Worm (Caenorhabditis elegans) whole organism, L2 larva: Measurements from ENCODE around the gene Y71H2AM.3.

ENCODE experiments used
- C34F6.9 ChIP-seq: fragments of 150-350 bp; optimal IDR thresholded peaks from 2 replicates; lab custom pipeline; 2014; ENCODE audit warnings: missing biosample characterization, missing genetic modification characterization
- F13H6.1 ChIP-seq: sonication (generic microtip); optimal IDR thresholded peaks from 2 replicates; lab custom pipeline; 2016; ENCODE audit warnings: missing genetic modification characterization, missing compliant biosample characterization
- R02D3.7 ChIP-seq: fragments of 150-350 bp; optimal IDR thresholded peaks from 2 replicates; lab custom pipeline; 2014; ENCODE audit warnings: missing biosample characterization, missing genetic modification characterization
- Y55F3AM.14 ChIP-seq: fragments of 200-800 bp; sonication (Bioruptor generic); optimal IDR thresholded peaks from 2 replicates; lab custom pipeline; 2018; ENCODE audit warnings: mild to moderate bottlenecking, missing genetic modification characterization, missing compliant biosample characterization
- alr-1 ChIP-seq: fragments of 150-350 bp; optimal IDR thresholded peaks from 2 replicates; lab custom pipeline; 2014; ENCODE audit warnings: missing biosample characterization, missing genetic modification characterization
- aly-2 ChIP-seq: fragments of 150-350 bp; optimal IDR thresholded peaks from 2 replicates; lab custom pipeline; 2014; ENCODE audit warnings: missing biosample characterization, missing genetic modification characterization
- ama-1 ChIP-seq: fragments of 150-350 bp; optimal IDR thresholded peaks from 2 replicates; lab custom pipeline; 2018; ENCODE audit warnings: inconsistent platforms
- blmp-1 ChIP-seq: sonication (generic microtip); optimal IDR thresholded peaks from 2 replicates; lab custom pipeline; 2017; ENCODE audit warnings: missing genetic modification characterization, mild to moderate bottlenecking, missing compliant biosample characterization, antibody characterized with exemption, moderate library complexity; ENCODE audit not compliant: insufficient read depth
- ceh-16 ChIP-seq: fragments of 150-350 bp; optimal IDR thresholded peaks from 2 replicates; lab custom pipeline; 2014; ENCODE audit warnings: missing biosample characterization, missing genetic modification characterization
- ceh-82 ChIP-seq: fragments of 150-350 bp; optimal IDR thresholded peaks from 2 replicates; lab custom pipeline; 2014; ENCODE audit warnings: missing biosample characterization, missing genetic modification characterization
- crh-2 ChIP-seq: sonication (generic microtip); optimal IDR thresholded peaks from 2 replicates; lab custom pipeline; 2017; ENCODE audit warnings: missing biosample characterization, missing genetic modification characterization
- dmd-4 ChIP-seq: sonication (generic microtip); optimal IDR thresholded peaks from 2 replicates; lab custom pipeline; 2017; ENCODE audit warnings: missing biosample characterization, missing genetic modification characterization
- egl-27 ChIP-seq: sonication (generic microtip); optimal IDR thresholded peaks from 3 replicates; lab custom pipeline; 2017; ENCODE audit warnings: missing biosample characterization, missing genetic modification reagents, missing genetic modification characterization
- elt-1 ChIP-seq: fragments of 150-350 bp; optimal IDR thresholded peaks from 2 replicates; lab custom pipeline; 2014; ENCODE audit warnings: missing biosample characterization, missing genetic modification characterization
- elt-3 ChIP-seq: sonication (generic microtip); optimal IDR thresholded peaks from 2 replicates; lab custom pipeline; 2017; ENCODE audit warnings: missing biosample characterization, missing genetic modification characterization
- fos-1 ChIP-seq: fragments of 150-350 bp; optimal IDR thresholded peaks from 2 replicates; lab custom pipeline; 2014; ENCODE audit warnings: missing biosample characterization, missing genetic modification characterization
- gmeb-1 ChIP-seq: fragments of 150-350 bp; optimal IDR thresholded peaks from 2 replicates; lab custom pipeline; 2014; ENCODE audit warnings: missing biosample characterization, missing genetic modification characterization
- lin-11 ChIP-seq: fragments of 150-350 bp; sonication (generic microtip); optimal IDR thresholded peaks from 2 replicates; lab custom pipeline; 2014; ENCODE audit warnings: missing biosample characterization, missing genetic modification characterization, inconsistent platforms, mixed read lengths
- lin-13 ChIP-seq: fragments of 150-350 bp; optimal IDR thresholded peaks from 2 replicates; lab custom pipeline; 2014; ENCODE audit warnings: missing biosample characterization, missing genetic modification reagents, missing genetic modification characterization
- lin-39 ChIP-seq: fragments of 150-350 bp; optimal IDR thresholded peaks from 2 replicates; lab custom pipeline; 2014; ENCODE audit warnings: missing biosample characterization, missing genetic modification reagents, missing genetic modification characterization
- lsy-2 ChIP-seq, 2 experiments: fragments of 150-350 bp in 1 of 2; sonication (generic microtip) in 1 of 2; optimal IDR thresholded peaks; 2 replicates each; lab custom pipeline; 2014 to 2017; ENCODE audit warnings: missing biosample characterization in 2 of 2, missing genetic modification characterization in 2 of 2
- mab-5 ChIP-seq: fragments of 150-350 bp; optimal IDR thresholded peaks from 2 replicates; lab custom pipeline; 2014; ENCODE audit warnings: missing biosample characterization, missing genetic modification characterization
- mbf-1 ChIP-seq: sonication (generic microtip); optimal IDR thresholded peaks from 2 replicates; lab custom pipeline; 2017; ENCODE audit warnings: missing biosample characterization, missing genetic modification characterization
- mdl-1 ChIP-seq, 2 experiments: fragments of 150-350 bp in 1 of 2; sonication (generic microtip) in 1 of 2; optimal IDR thresholded peaks; 2 replicates each; lab custom pipeline; 2017; ENCODE audit warnings: missing biosample characterization in 2 of 2, missing genetic modification characterization in 2 of 2
- nhr-10 ChIP-seq: sonication (generic microtip); optimal IDR thresholded peaks from 2 replicates; lab custom pipeline; 2017; ENCODE audit warnings: missing biosample characterization, missing genetic modification characterization
- nhr-11 ChIP-seq: fragments of 150-350 bp; optimal IDR thresholded peaks from 2 replicates; lab custom pipeline; 2014; ENCODE audit warnings: missing biosample characterization, missing genetic modification characterization
- nhr-12 ChIP-seq: fragments of 150-350 bp; optimal IDR thresholded peaks from 2 replicates; lab custom pipeline; 2014; ENCODE audit warnings: missing biosample characterization, missing genetic modification characterization
- nhr-129 ChIP-seq: fragments of 150-350 bp; optimal IDR thresholded peaks from 2 replicates; lab custom pipeline; 2014; ENCODE audit warnings: missing biosample characterization, missing genetic modification characterization
- nhr-21 ChIP-seq: fragments of 150-350 bp; optimal IDR thresholded peaks from 2 replicates; lab custom pipeline; 2014; ENCODE audit warnings: missing biosample characterization, missing genetic modification characterization
- nhr-23 ChIP-seq: fragments of 150-350 bp; optimal IDR thresholded peaks from 2 replicates; lab custom pipeline; 2014; ENCODE audit warnings: missing biosample characterization, missing genetic modification reagents, missing genetic modification characterization
- nhr-237 ChIP-seq: fragments of 150-350 bp; optimal IDR thresholded peaks from 2 replicates; lab custom pipeline; 2014; ENCODE audit warnings: missing biosample characterization, missing genetic modification characterization
- nhr-25 ChIP-seq: fragments of 150-350 bp; sonication (generic microtip); optimal IDR thresholded peaks from 3 replicates; lab custom pipeline; 2014; ENCODE audit warnings: missing biosample characterization, missing genetic modification characterization
- nhr-6 ChIP-seq: fragments of 150-350 bp; optimal IDR thresholded peaks from 2 replicates; lab custom pipeline; 2014; ENCODE audit warnings: missing biosample characterization, missing genetic modification characterization
- nhr-77 ChIP-seq: fragments of 150-350 bp; optimal IDR thresholded peaks from 2 replicates; lab custom pipeline; 2014; ENCODE audit warnings: missing biosample characterization, missing genetic modification characterization
- peb-1 ChIP-seq: fragments of 150-350 bp; optimal IDR thresholded peaks from 2 replicates; lab custom pipeline; 2014; ENCODE audit warnings: missing biosample characterization, missing genetic modification characterization
- sem-4 ChIP-seq: fragments of 150-350 bp; optimal IDR thresholded peaks from 2 replicates; lab custom pipeline; 2014; ENCODE audit warnings: missing biosample characterization, missing genetic modification reagents, missing genetic modification characterization
- skn-1 ChIP-seq: sonication (generic microtip); optimal IDR thresholded peaks from 2 replicates; lab custom pipeline; 2017; ENCODE audit warnings: missing biosample characterization, missing genetic modification characterization
- sma-3 ChIP-seq: sonication (generic microtip); optimal IDR thresholded peaks from 2 replicates; lab custom pipeline; 2016; ENCODE audit warnings: missing genetic modification reagents, missing genetic modification characterization, missing compliant biosample characterization
- sma-9 ChIP-seq, 2 experiments: fragments of 150-350 bp in 1 of 2; sonication (generic microtip) in 1 of 2; optimal IDR thresholded peaks; 2 replicates each; lab custom pipeline; 2014 to 2016; ENCODE audit warnings: missing genetic modification characterization in 2 of 2, mild to moderate bottlenecking in 1 of 2, missing biosample characterization in 1 of 2, missing compliant biosample characterization in 1 of 2, missing genetic modification reagents in 1 of 2, moderate library complexity in 1 of 2
- snpc-4 ChIP-seq: fragments of 150-350 bp; optimal IDR thresholded peaks from 2 replicates; lab custom pipeline; 2014; ENCODE audit warnings: missing biosample characterization, missing genetic modification characterization
- unc-39 ChIP-seq: fragments of 150-350 bp; optimal IDR thresholded peaks from 2 replicates; lab custom pipeline; 2014; ENCODE audit warnings: missing biosample characterization, missing genetic modification characterization
- unc-55 ChIP-seq: fragments of 150-350 bp; sonication (generic microtip); optimal IDR thresholded peaks from 3 replicates; lab custom pipeline; 2014; ENCODE audit warnings: missing biosample characterization, missing genetic modification reagents, missing genetic modification characterization
- unc-62 ChIP-seq: fragments of 150-350 bp; optimal IDR thresholded peaks from 2 replicates; lab custom pipeline; 2014; ENCODE audit warnings: missing biosample characterization, missing genetic modification reagents, missing genetic modification characterization
- zag-1 ChIP-seq: fragments of 150-350 bp; optimal IDR thresholded peaks from 2 replicates; lab custom pipeline; 2014; ENCODE audit warnings: missing biosample characterization, missing genetic modification characterization
- ztf-11 ChIP-seq: sonication (generic microtip); optimal IDR thresholded peaks from 2 replicates; lab custom pipeline; 2017; ENCODE audit warnings: missing biosample characterization, missing genetic modification characterization

Y71H2AM.3 gene

ce11 chrIII:2780283-2780682 is 24.9 kb upstream of the Y71H2AM.3 start (continued):
- no peak for TF ChIP-seq unc-39
- no peak for TF ChIP-seq elt-3 (tag; lab: Kevin White, UChicago)
- TF ChIP-seq, all 48 proteins: peak for 4

DNA sequence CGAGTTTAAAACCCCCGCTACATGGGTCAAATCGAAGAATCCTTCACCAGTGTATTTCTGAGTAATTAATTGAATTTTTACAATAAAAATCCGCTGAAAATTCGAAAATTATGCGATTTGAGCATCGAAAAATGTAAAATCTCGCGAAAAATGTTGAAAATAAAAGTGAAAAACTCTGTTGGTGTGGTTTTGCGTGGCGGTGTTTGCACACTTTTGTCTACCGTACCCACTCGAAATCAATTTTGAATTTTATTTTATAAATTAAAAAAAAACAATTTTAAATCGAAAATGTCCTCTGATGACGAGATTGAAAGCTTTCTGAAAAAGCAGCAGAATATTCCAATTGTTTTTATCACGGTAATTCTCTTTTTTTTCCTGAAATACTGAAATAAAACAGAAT is 24.4 kb upstream of the Y71H2AM.3 start, which contains the start of gene Y71H2AM.6:
Gene Y71H2AM.6, plus strand, starts transcription at position 264 of the 400 bp plus-strand sequence.
- TF ChIP-seq unc-55 (GFP tag; lab: Kevin White, UChicago), result peak; percentile 69
- TF ChIP-seq blmp-1 (tag; lab: Kevin White, UChicago), result peak; percentile 71
- peak; percentile 97 to 99 for TF ChIP-seq lsy-2 (tag; optimal IDR thresholded peaks at IDR 0.05; lab: Kevin White, UChicago)
- TF ChIP-seq lin-13, result peak; percentile 63
- peak; percentile 8 for TF ChIP-seq fos-1
- TF ChIP-seq crh-2, result peak; percentile 25
- TF ChIP-seq sma-3 (GFP tag; lab: Kevin White, UChicago), result peak; percentile 20
- peak; percentile 38 for TF ChIP-seq nhr-25
- no peak for TF ChIP-seq nhr-77
- TF ChIP-seq zag-1, result no peak
- no peak for TF ChIP-seq lin-39
- TF ChIP-seq gmeb-1, result peak; percentile 52
- no peak for TF ChIP-seq unc-39
- no peak for TF ChIP-seq skn-1 (tag; lab: Kevin White, UChicago)
- TF ChIP-seq C34F6.9 (tag; lab: Kevin White, UChicago), result peak; percentile 61

ce11 chrIII:2781833-2782232 is 23.4 kb upstream of the Y71H2AM.3 start:
- TF ChIP-seq crh-2 (no peak), nhr-25 (no peak), ceh-82 (tag; lab: Kevin White, UChicago) (no peak), dmd-4 (tag; lab: Kevin White, UChicago) (no peak), nhr-237 (tag; lab: Kevin White, UChicago) (no peak), nhr-77 (no peak), nhr-12 (tag; lab: Kevin White, UChicago) (no peak), sma-9 (GFP tag; optimal IDR thresholded peaks at IDR 0.05; lab: Kevin White, UChicago) (no peak), sma-9 (tag; optimal IDR thresholded peaks at IDR 0.05; lab: Kevin White, UChicago) (no peak), nhr-129 (tag; lab: Kevin White, UChicago) (no peak), nhr-6 (tag; lab: Kevin White, UChicago) (no peak), elt-3 (tag; lab: Kevin White, UChicago) (no peak), lin-39 (no peak)
- TF ChIP-seq, all 48 proteins: peak for 0

DNA sequence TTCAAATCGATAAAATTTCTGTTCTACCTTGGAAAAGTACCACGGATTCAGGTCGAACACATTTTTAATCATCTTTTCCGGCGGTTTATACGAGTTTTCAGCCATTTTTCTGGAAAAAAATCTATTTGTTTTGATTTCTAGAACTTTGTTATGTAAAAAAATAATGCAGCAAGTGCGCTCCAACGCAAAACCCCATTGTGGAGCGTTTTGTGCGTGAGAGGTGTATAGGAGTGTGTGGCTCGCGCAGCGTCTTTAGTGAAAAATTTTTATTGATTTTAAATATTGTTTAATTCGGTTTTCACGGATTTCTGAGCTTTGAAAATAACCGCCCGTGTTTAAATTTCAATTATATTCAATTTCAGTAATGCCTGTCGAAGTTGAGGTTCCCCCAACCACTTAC is 19.4 kb upstream of the Y71H2AM.3 start, which contains the start of gene Y71H2AM.20:
Gene Y71H2AM.20, minus strand, starts transcription at position 109 of the 400 bp plus-strand sequence.
- TF ChIP-seq sem-4 (peak; percentile 97), unc-55 (GFP tag; lab: Kevin White, UChicago) (peak; percentile 99), nhr-77 (peak; percentile 85), egl-27 (tag; lab: Kevin White, UChicago) (peak; percentile 78), aly-2 (tag; lab: Kevin White, UChicago) (no peak), mab-5 (tag; lab: Kevin White, UChicago) (peak; percentile 88), lsy-2 (tag; optimal IDR thresholded peaks at IDR 0.05; lab: Kevin White, UChicago) (peak; percentile 92 to 98), Y55F3AM.14 (GFP tag; lab: Kevin White, UChicago) (peak; percentile 87), blmp-1 (tag; lab: Kevin White, UChicago) (peak; percentile 60), mbf-1 (tag; lab: Kevin White, UChicago) (no peak), unc-39 (no peak), ama-1 (lab: Kevin White, UChicago) (peak; percentile 71), nhr-6 (tag; lab: Kevin White, UChicago) (peak; percentile 94), nhr-23 (tag; lab: Kevin White, UChicago) (no peak), sma-9 (GFP tag; optimal IDR thresholded peaks at IDR 0.05; lab: Kevin White, UChicago) (peak; percentile 92), sma-9 (tag; optimal IDR thresholded peaks at IDR 0.05; lab: Kevin White, UChicago) (no peak), unc-62 (no peak), peb-1 (tag; lab: Kevin White, UChicago) (no peak), ceh-16 (tag; lab: Kevin White, UChicago) (peak; percentile 44), ceh-82 (tag; lab: Kevin White, UChicago) (peak; percentile 84), alr-1 (tag; lab: Kevin White, UChicago) (peak; percentile 59), nhr-11 (tag; lab: Kevin White, UChicago) (no peak), lin-13 (peak; percentile 98), elt-1 (tag; lab: Kevin White, UChicago) (no peak), mdl-1 (tag; optimal IDR thresholded peaks at IDR 0.05; lab: Kevin White, UChicago) (peak in 1 of 2 experiments; percentile 75), fos-1 (peak; percentile 98), nhr-10 (tag; lab: Kevin White, UChicago) (peak; percentile 38), skn-1 (tag; lab: Kevin White, UChicago) (peak; percentile 84), nhr-237 (tag; lab: Kevin White, UChicago) (peak; percentile 49), ztf-11 (tag; lab: Kevin White, UChicago) (no peak), sma-3 (GFP tag; lab: Kevin White, UChicago) (peak; percentile 96), nhr-25 (peak; percentile 97), dmd-4 (tag; lab: Kevin White, UChicago) (no peak), C34F6.9 (tag; lab: Kevin White, UChicago) (peak; percentile 99), lin-39 (no peak), lin-11 (tag; lab: Kevin White, UChicago) (peak; percentile 89), R02D3.7 (tag; lab: Kevin White, UChicago) (peak; percentile 45), crh-2 (peak; percentile 99), snpc-4 (tag; lab: Kevin White, UChicago) (peak; percentile 77), F13H6.1 (tag; lab: Kevin White, UChicago) (peak; percentile 93), nhr-21 (tag; lab: Kevin White, UChicago) (peak; percentile 93)
